Worm (Caenorhabditis elegans) whole organism, late embryonic: Measurements from ENCODE around the gene asns-2.

Source experiments
- F13H6.1 ChIP-seq: sonication (generic microtip); optimal IDR thresholded peaks from 2 replicates; lab custom pipeline; 2016; ENCODE audit warnings: missing genetic modification characterization, missing compliant biosample characterization
- K02D7.2 ChIP-seq: sonication (generic microtip); optimal IDR thresholded peaks from 2 replicates; lab custom pipeline; 2017; ENCODE audit warnings: mild to moderate bottlenecking, missing genetic modification characterization, missing compliant biosample characterization
- T23F11.4 ChIP-seq: fragments of 200-800 bp; sonication (Bioruptor generic); optimal IDR thresholded peaks from 2 replicates; lab custom pipeline; 2018; ENCODE audit warnings: mild to moderate bottlenecking, missing genetic modification characterization, missing compliant biosample characterization
- ama-1 ChIP-seq: fragments of 150-350 bp; optimal IDR thresholded peaks from 2 replicates; lab custom pipeline; 2014
- ceh-18 ChIP-seq: sonication (generic microtip); optimal IDR thresholded peaks from 2 replicates; lab custom pipeline; 2016; ENCODE audit warnings: missing genetic modification characterization, missing compliant biosample characterization
- ceh-19 ChIP-seq: fragments of 200-800 bp; sonication (Bioruptor generic); optimal IDR thresholded peaks from 2 replicates; lab custom pipeline; 2018; ENCODE audit warnings: mild to moderate bottlenecking, missing genetic modification characterization, missing compliant biosample characterization
- ceh-22 ChIP-seq: sonication (generic microtip); optimal IDR thresholded peaks from 2 replicates; lab custom pipeline; 2017; ENCODE audit warnings: missing biosample characterization, missing genetic modification characterization
- ceh-24 ChIP-seq: sonication (generic microtip); optimal IDR thresholded peaks from 2 replicates; lab custom pipeline; 2016; ENCODE audit warnings: mild to moderate bottlenecking, missing genetic modification characterization, missing compliant biosample characterization
- ceh-48 ChIP-seq: sonication (generic microtip); optimal IDR thresholded peaks from 2 replicates; lab custom pipeline; 2016; ENCODE audit warnings: missing genetic modification characterization, inconsistent platforms, missing compliant biosample characterization
- ceh-6 ChIP-seq: fragments of 200-800 bp; sonication (Bioruptor generic); optimal IDR thresholded peaks from 2 replicates; lab custom pipeline; 2018; ENCODE audit warnings: mild to moderate bottlenecking, missing genetic modification characterization, missing compliant biosample characterization
- dmd-4 ChIP-seq: sonication (generic microtip); optimal IDR thresholded peaks from 2 replicates; lab custom pipeline; 2016; ENCODE audit warnings: borderline replicate concordance, missing genetic modification characterization, missing compliant biosample characterization
- elt-4 ChIP-seq: sonication (generic microtip); optimal IDR thresholded peaks from 2 replicates; lab custom pipeline; 2016; ENCODE audit warnings: missing genetic modification characterization, missing compliant biosample characterization
- ets-4 ChIP-seq: sonication (generic microtip); optimal IDR thresholded peaks from 2 replicates; lab custom pipeline; 2016; ENCODE audit warnings: missing genetic modification characterization, missing compliant biosample characterization
- fkh-10 ChIP-seq: fragments of 150-350 bp; optimal IDR thresholded peaks from 2 replicates; lab custom pipeline; 2014; ENCODE audit warnings: missing biosample characterization, missing genetic modification reagents, missing genetic modification characterization
- fkh-6 ChIP-seq: sonication (generic microtip); optimal IDR thresholded peaks from 2 replicates; lab custom pipeline; 2016; ENCODE audit warnings: missing genetic modification characterization, missing compliant biosample characterization
- hlh-13 ChIP-seq: fragments of 200-800 bp; sonication (Bioruptor generic); optimal IDR thresholded peaks from 2 replicates; lab custom pipeline; 2018; ENCODE audit warnings: mild to moderate bottlenecking, missing genetic modification characterization, missing compliant biosample characterization
- hlh-6 ChIP-seq: sonication (generic microtip); optimal IDR thresholded peaks from 2 replicates; lab custom pipeline; 2016; ENCODE audit warnings: missing genotype, missing genetic modification characterization, missing compliant biosample characterization
- lim-6 ChIP-seq: sonication (generic microtip); optimal IDR thresholded peaks from 2 replicates; lab custom pipeline; 2016; ENCODE audit warnings: missing genetic modification characterization, missing compliant biosample characterization
- lin-11 ChIP-seq: fragments of 200-800 bp; sonication (Bioruptor generic); optimal IDR thresholded peaks from 2 replicates; lab custom pipeline; 2018; ENCODE audit warnings: mild to moderate bottlenecking, missing genetic modification characterization, missing compliant biosample characterization
- mec-3 ChIP-seq: sonication (generic microtip); optimal IDR thresholded peaks from 2 replicates; lab custom pipeline; 2016; ENCODE audit warnings: borderline replicate concordance, missing genetic modification characterization, missing compliant biosample characterization
- nfya-1 ChIP-seq: sonication (generic microtip); optimal IDR thresholded peaks from 2 replicates; lab custom pipeline; 2017; ENCODE audit warnings: missing genetic modification characterization, mild to moderate bottlenecking, missing compliant biosample characterization, antibody characterized with exemption, moderate library complexity
- nhr-11 ChIP-seq: fragments of 150-350 bp; optimal IDR thresholded peaks from 2 replicates; lab custom pipeline; 2014; ENCODE audit warnings: missing biosample characterization, missing genetic modification characterization
- npax-4 ChIP-seq: sonication (generic microtip); optimal IDR thresholded peaks from 2 replicates; lab custom pipeline; 2016; ENCODE audit warnings: missing genetic modification characterization, missing compliant biosample characterization
- odd-2 ChIP-seq: sonication (generic microtip); optimal IDR thresholded peaks from 2 replicates; lab custom pipeline; 2017; ENCODE audit warnings: antibody characterized with exemption, mild to moderate bottlenecking, missing genetic modification characterization, missing compliant biosample characterization
- pag-3 ChIP-seq: sonication (generic microtip); optimal IDR thresholded peaks from 2 replicates; lab custom pipeline; 2016; ENCODE audit warnings: missing compliant biosample characterization, missing genetic modification characterization, borderline replicate concordance
- pat-9 ChIP-seq: fragments of 200-800 bp; sonication (Bioruptor generic); optimal IDR thresholded peaks from 2 replicates; lab custom pipeline; 2018; ENCODE audit warnings: mild to moderate bottlenecking, missing genetic modification characterization, moderate library complexity, missing compliant biosample characterization
- pha-2 ChIP-seq: sonication (generic microtip); optimal IDR thresholded peaks from 2 replicates; lab custom pipeline; 2017; ENCODE audit warnings: mild to moderate bottlenecking, missing genetic modification characterization, missing compliant biosample characterization
- pha-4 ChIP-seq: fragments of 150-350 bp; optimal IDR thresholded peaks from 2 replicates; lab custom pipeline; 2018; ENCODE audit warnings: missing biosample characterization, missing genetic modification reagents, missing genetic modification characterization
- pros-1 ChIP-seq: fragments of 150-350 bp; optimal IDR thresholded peaks from 2 replicates; lab custom pipeline; 2014; ENCODE audit warnings: missing biosample characterization, missing genetic modification reagents, missing genetic modification characterization
- ref-2 ChIP-seq: sonication (generic microtip); optimal IDR thresholded peaks from 2 replicates; lab custom pipeline; 2016; ENCODE audit warnings: missing genetic modification characterization, missing compliant biosample characterization
- rnt-1 ChIP-seq: sonication (generic microtip); optimal IDR thresholded peaks from 2 replicates; lab custom pipeline; 2016; ENCODE audit warnings: missing genetic modification characterization, missing compliant biosample characterization
- sdc-2 ChIP-seq: sonication (generic microtip); optimal IDR thresholded peaks from 2 replicates; lab custom pipeline; 2016; ENCODE audit warnings: missing genotype, missing genetic modification characterization, missing compliant biosample characterization
- sox-2 ChIP-seq: fragments of 200-800 bp; sonication (Bioruptor generic); IDR thresholded peaks from 2 replicates; pipeline ENCODE4 v1.3.6; 2022; ENCODE audit warnings: missing genetic modification reagents, missing genetic modification characterization, missing compliant biosample characterization
- ttx-3 ChIP-seq: sonication (generic microtip); optimal IDR thresholded peaks from 2 replicates; lab custom pipeline; 2016; ENCODE audit warnings: missing genetic modification reagents, missing genetic modification characterization, missing compliant biosample characterization
- unc-42 ChIP-seq: sonication (generic microtip); optimal IDR thresholded peaks from 2 replicates; lab custom pipeline; 2016; ENCODE audit warnings: missing genotype, missing genetic modification characterization, missing compliant biosample characterization
- unc-55 ChIP-seq: sonication (generic microtip); optimal IDR thresholded peaks from 2 replicates; lab custom pipeline; 2017; ENCODE audit warnings: missing biosample characterization, missing genetic modification reagents, missing genetic modification characterization
- zip-5 ChIP-seq: sonication (generic microtip); optimal IDR thresholded peaks from 2 replicates; lab custom pipeline; 2016; ENCODE audit warnings: missing genetic modification characterization, missing compliant biosample characterization

The asns-2 gene

DNA sequence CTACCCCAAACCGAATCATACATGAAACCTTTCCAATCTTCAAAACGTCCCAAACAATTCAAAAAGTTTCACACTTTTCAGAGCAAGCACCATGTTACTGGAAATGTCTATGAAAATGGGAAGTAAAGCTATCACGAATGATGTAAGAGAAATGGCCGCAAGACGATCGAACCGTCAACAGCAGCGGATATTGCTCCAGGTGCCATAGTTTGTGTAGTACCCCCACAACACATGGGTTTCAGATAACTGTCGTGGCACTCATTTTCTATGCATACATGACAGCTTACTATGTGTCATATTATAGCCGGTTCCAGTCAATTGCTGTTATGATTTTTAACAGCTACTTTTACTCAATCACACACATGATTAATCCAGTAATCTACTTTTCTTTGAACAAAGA lies 33.5 kb upstream of the asns-2 start, which contains the start of gene ZK721.3:
Gene ZK721.3 (plus strand): TSS at position 301 of the 400 bp plus-strand sequence.
- TF ChIP-seq npax-4 = no peak
- no peak for TF ChIP-seq fkh-10 (GFP tag; lab: Kevin White, UChicago)
- TF ChIP-seq nfya-1 (tag; lab: Kevin White, UChicago) = no peak
- no peak for TF ChIP-seq fkh-6 (tag; lab: Kevin White, UChicago)
- no peak for TF ChIP-seq ets-4 (tag; lab: Kevin White, UChicago)
- no peak for TF ChIP-seq pha-2
- no peak for TF ChIP-seq dmd-4 (tag; lab: Kevin White, UChicago)
- no peak for TF ChIP-seq odd-2 (tag; lab: Kevin White, UChicago)

DNA sequence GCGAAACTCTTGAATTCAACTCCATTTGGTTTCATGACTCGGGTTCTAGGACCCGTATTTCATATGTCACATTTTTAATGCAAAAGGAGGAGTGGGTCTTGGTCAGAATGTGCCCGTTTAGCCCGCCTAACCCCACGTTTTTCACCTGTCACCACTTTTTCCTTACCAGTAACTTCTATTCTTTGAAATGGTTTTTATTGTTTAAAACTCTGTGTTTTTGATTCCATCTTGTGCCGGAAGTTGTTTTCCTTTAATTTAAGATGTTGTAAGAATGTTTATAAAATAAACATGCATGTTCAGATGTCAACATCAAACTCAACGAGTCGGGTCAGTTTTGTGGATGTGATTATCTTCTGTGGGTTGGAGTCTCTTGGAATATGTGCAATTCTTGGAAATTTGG lies 27.8 kb upstream of the asns-2 start, which contains the start of gene ZK721.4:
Gene ZK721.4 (plus strand): TSS at position 301 of the 400 bp plus-strand sequence.
- TF ChIP-seq lin-11 (tag; lab: Kevin White, UChicago) = no peak
- TF ChIP-seq pat-9 (tag; lab: Kevin White, UChicago) = no peak
- TF ChIP-seq F13H6.1 (tag; lab: Kevin White, UChicago) = no peak
- no peak for TF ChIP-seq lim-6 (tag; lab: Kevin White, UChicago)
- no peak for TF ChIP-seq pha-4 (tag; lab: Kevin White, UChicago)

DNA sequence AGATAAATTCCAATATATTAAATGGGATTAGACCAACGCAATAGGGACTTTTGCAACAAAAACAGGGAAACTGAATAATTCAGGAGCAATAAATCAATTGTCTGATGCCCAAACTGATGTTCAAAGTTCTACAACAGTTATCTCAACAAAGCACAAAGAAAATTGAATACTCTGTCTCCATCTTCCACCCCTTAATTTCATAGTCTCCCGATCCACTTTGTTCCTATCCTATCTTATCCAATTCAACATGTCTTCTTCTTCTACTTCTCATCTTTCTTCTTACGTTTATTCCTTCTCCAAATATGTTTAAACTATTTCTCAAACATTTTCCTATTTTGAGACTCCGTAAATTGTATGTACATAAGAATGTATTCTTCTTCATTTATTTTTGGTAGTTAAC lies 19.6 kb upstream of the asns-2 start:
- TF ChIP-seq ceh-48 (tag; lab: Kevin White, UChicago) (no peak), unc-42 (peak; percentile 93)

DNA sequence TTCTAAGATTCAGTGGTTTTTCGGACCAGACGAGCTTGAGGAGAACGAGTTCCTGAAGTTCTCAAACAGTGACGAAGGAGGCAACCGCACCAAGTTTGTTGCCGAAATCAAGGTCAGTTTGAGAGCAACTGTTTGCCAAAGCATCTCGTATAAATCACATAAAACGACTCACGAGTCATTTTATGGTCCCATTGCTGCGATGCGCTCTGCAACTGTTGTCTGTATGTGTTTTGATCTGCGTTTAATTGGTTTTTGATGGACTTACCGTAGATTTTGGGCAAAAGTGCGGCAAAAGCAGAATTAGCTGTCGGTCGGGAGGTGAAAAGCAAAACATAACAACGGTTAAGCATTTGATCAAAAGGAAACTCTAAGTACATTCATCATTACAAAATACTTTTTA lies 13.3 kb upstream of the asns-2 start:
- TF ChIP-seq mec-3 (tag; lab: Kevin White, UChicago) (no peak), pag-3 (tag; lab: Kevin White, UChicago) (no peak), fkh-6 (tag; lab: Kevin White, UChicago) (no peak), sox-2 (no peak), ceh-24 (tag; lab: Kevin White, UChicago) (no peak), ceh-22 (tag; lab: Kevin White, UChicago) (no peak)

DNA sequence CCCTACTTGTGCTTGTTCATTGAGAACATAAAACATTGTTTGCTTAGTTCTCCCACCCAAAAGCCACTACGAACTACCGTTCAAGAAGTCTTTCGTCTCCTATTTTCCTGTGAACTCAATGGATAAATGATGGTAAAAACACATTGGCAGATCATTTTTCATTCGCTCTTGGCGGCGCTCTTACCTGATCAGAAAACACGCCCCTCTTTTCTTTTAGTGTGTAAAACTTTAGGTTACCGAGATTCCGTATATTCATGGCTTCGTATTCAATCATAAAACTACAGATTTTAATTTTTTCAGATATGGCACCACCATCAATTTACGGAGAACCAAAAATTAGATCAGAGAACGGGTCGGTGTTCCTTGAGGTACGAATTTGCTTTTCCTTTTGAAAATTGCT lies 12.9 kb upstream of the asns-2 start, which contains the start of gene zig-12:
Gene zig-12 (plus strand): TSS at position 301 of the 400 bp plus-strand sequence.
- TF ChIP-seq sdc-2 (tag; lab: Kevin White, UChicago) = no peak
- TF ChIP-seq pha-4 (tag; lab: Kevin White, UChicago) = no peak
- TF ChIP-seq pros-1 = no peak
- TF ChIP-seq ceh-19 (GFP tag; lab: Kevin White, UChicago) = no peak
- TF ChIP-seq mec-3 (tag; lab: Kevin White, UChicago) = no peak
- TF ChIP-seq elt-4 (tag; lab: Kevin White, UChicago) = no peak
- no peak for TF ChIP-seq ceh-22 (tag; lab: Kevin White, UChicago)
- TF ChIP-seq T23F11.4 = no peak
- TF ChIP-seq ceh-6 (GFP tag; lab: Kevin White, UChicago) = no peak
- no peak for TF ChIP-seq zip-5
- TF ChIP-seq hlh-6 = no peak
- TF ChIP-seq K02D7.2 = no peak
- TF ChIP-seq nfya-1 (tag; lab: Kevin White, UChicago) = no peak
- TF ChIP-seq dmd-4 (tag; lab: Kevin White, UChicago) = no peak
- TF ChIP-seq ama-1 = no peak
- no peak for TF ChIP-seq nhr-11 (tag; lab: Kevin White, UChicago)
- TF ChIP-seq npax-4 = no peak
- no peak for TF ChIP-seq fkh-10 (GFP tag; lab: Kevin White, UChicago)
- no peak for TF ChIP-seq fkh-6 (tag; lab: Kevin White, UChicago)

DNA sequence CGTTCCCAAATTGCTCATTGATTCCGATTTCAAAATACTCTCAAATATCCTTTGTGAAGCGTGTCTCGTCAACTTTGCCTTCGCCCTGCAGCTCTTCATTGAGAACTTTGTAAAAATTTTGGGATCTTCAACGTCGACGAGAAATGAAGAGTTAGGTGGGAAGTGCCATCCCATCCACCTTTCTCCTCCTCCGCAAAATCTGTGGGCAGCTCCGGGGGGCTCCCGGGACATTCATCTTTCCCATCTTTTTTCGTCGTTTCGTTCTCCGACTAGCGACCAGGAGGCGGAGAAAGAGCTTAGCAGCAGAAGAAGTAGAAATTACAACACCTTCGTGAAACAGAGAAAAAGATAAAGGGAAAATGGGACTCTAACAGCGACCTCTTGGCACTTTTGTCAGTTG lies 12.2 kb upstream of the asns-2 start:
- TF ChIP-seq ceh-6 (GFP tag; lab: Kevin White, UChicago) = no peak
- peak; percentile 58 for TF ChIP-seq ceh-18 (tag; lab: Kevin White, UChicago)
- TF ChIP-seq sox-2 = no peak
- no peak for TF ChIP-seq hlh-13
- no peak for TF ChIP-seq pros-1
- TF ChIP-seq sdc-2 (tag; lab: Kevin White, UChicago) = no peak
- no peak for TF ChIP-seq ref-2 (tag; lab: Kevin White, UChicago)
- peak; percentile 9 for TF ChIP-seq unc-55 (GFP tag; lab: Kevin White, UChicago)
- TF ChIP-seq rnt-1 (tag; lab: Kevin White, UChicago) = peak; percentile 8
- TF ChIP-seq ttx-3 (tag; lab: Kevin White, UChicago) = no peak
